Worm (Caenorhabditis elegans) whole organism, mixed stage, embryonic: ENCODE data around the gene C13G3.1.

Experiments
- blmp-1 ChIP-seq: fragments of 150-350 bp; optimal IDR thresholded peaks from 2 replicates; lab custom pipeline; 2014; ENCODE audit warnings: missing biosample characterization, missing genetic modification characterization
- drap-1 ChIP-seq: fragments of 200-800 bp; sonication (Bioruptor generic); optimal IDR thresholded peaks from 3 replicates; lab custom pipeline; 2018; ENCODE audit warnings: mild to moderate bottlenecking, missing genetic modification characterization, missing compliant biosample characterization
- elt-3 ChIP-seq: fragments of 150-350 bp; optimal IDR thresholded peaks from 2 replicates; lab custom pipeline; 2014; ENCODE audit warnings: missing biosample characterization, missing genetic modification characterization
- nhr-237 ChIP-seq: fragments of 150-350 bp; optimal IDR thresholded peaks from 2 replicates; lab custom pipeline; 2014; ENCODE audit warnings: missing biosample characterization, missing genetic modification characterization
- unc-39 ChIP-seq: fragments of 150-350 bp; optimal IDR thresholded peaks from 2 replicates; lab custom pipeline; 2014; ENCODE audit warnings: missing biosample characterization, missing genetic modification characterization
- ztf-11 ChIP-seq: fragments of 150-350 bp; optimal IDR thresholded peaks from 2 replicates; lab custom pipeline; 2014; ENCODE audit warnings: missing biosample characterization, missing genetic modification characterization

- TF ChIP-seq elt-3, result no peak
- no peak for TF ChIP-seq blmp-1 (tag; lab: Kevin White, UChicago)
- no peak for TF ChIP-seq unc-39
- TF ChIP-seq drap-1, result no peak
- no peak for TF ChIP-seq ztf-11 (tag; lab: Kevin White, UChicago)
- no peak for TF ChIP-seq nhr-237 (tag; lab: Kevin White, UChicago)
Measured at ce11 chrV:10966874-10967273, 45.4 kb downstream of the C13G3.1 start.
